Worm (Caenorhabditis elegans) whole organism, L4 larva: ENCODE measurements around the gene nlp-51.

ENCODE experiments used
- F10B5.3 ChIP-seq: sonication (generic microtip); optimal IDR thresholded peaks from 2 replicates; lab custom pipeline; 2016; ENCODE audit warnings: mild to moderate bottlenecking, missing genetic modification characterization, missing compliant biosample characterization
- F26F4.8 ChIP-seq: fragments of 200-800 bp; sonication (Bioruptor generic); conservative IDR thresholded peaks from 2 replicates; pipeline ENCODE4 v1.3.6; 2022; ENCODE audit warnings: missing genetic modification characterization, missing compliant biosample characterization
- T20F7.1 ChIP-seq: fragments of 200-800 bp; sonication (Bioruptor generic); optimal IDR thresholded peaks from 2 replicates; lab custom pipeline; 2018; ENCODE audit warnings: mild to moderate bottlenecking, missing genetic modification characterization, missing compliant biosample characterization
- Y48G9A.11 ChIP-seq: fragments of 200-800 bp; sonication (Bioruptor generic); IDR thresholded peaks from 2 replicates; pipeline ENCODE4 v1.3.6; 2022; ENCODE audit warnings: missing genetic modification reagents, missing genetic modification characterization, missing compliant biosample characterization
- Y75B8A.6 ChIP-seq: fragments of 200-800 bp; sonication (Bioruptor generic); IDR thresholded peaks from 2 replicates; pipeline ENCODE4 v1.3.6; 2022; ENCODE audit warnings: missing genetic modification reagents, missing genetic modification characterization, missing compliant biosample characterization
- ZK546.5 ChIP-seq, 2 experiments: sonication (generic microtip); optimal IDR thresholded peaks; 2 replicates each; lab custom pipeline; 2017; ENCODE audit warnings: missing biosample characterization in 2 of 2, missing genetic modification characterization in 2 of 2
- aly-2 ChIP-seq: sonication (generic microtip); optimal IDR thresholded peaks from 2 replicates; lab custom pipeline; 2018; ENCODE audit warnings: missing biosample characterization, missing genetic modification characterization
- attf-4 ChIP-seq: sonication (generic microtip); optimal IDR thresholded peaks from 3 replicates; lab custom pipeline; 2017; ENCODE audit warnings: missing biosample characterization, missing genetic modification characterization
- ceh-20 ChIP-seq: fragments of 200-800 bp; sonication (Bioruptor generic); IDR thresholded peaks from 2 replicates; pipeline ENCODE4 v1.3.6; 2022; ENCODE audit warnings: missing genetic modification reagents, missing genetic modification characterization, missing compliant biosample characterization
- ceh-28 ChIP-seq: fragments of 150-350 bp; optimal IDR thresholded peaks from 2 replicates; lab custom pipeline; 2014; ENCODE audit warnings: missing biosample characterization, missing genetic modification reagents, missing genetic modification characterization
- ceh-32 ChIP-seq: sonication (generic microtip); optimal IDR thresholded peaks from 2 replicates; lab custom pipeline; 2016; ENCODE audit warnings: mild to moderate bottlenecking, missing genetic modification characterization, missing compliant biosample characterization; ENCODE audit not compliant: poor library complexity
- ceh-44 ChIP-seq: fragments of 200-800 bp; sonication (Bioruptor generic); IDR thresholded peaks from 2 replicates; pipeline ENCODE4 v1.3.6; 2022; ENCODE audit warnings: missing genetic modification reagents, missing genetic modification characterization, missing compliant biosample characterization
- ceh-62 ChIP-seq: sonication (generic microtip); optimal IDR thresholded peaks from 2 replicates; lab custom pipeline; 2017; ENCODE audit warnings: missing biosample characterization, missing genetic modification characterization
- ces-1 ChIP-seq: fragments of 150-350 bp; sonication (generic microtip); optimal IDR thresholded peaks from 4 replicates; lab custom pipeline; 2014; ENCODE audit warnings: missing biosample characterization, missing genetic modification reagents, missing genetic modification characterization
- daf-16 ChIP-seq, 3 experiments: sonication (generic microtip); optimal IDR thresholded peaks; 2 replicates each; lab custom pipeline; 2016 to 2017; ENCODE audit warnings: missing genetic modification characterization in 3 of 3, missing genetic modification reagents in 3 of 3, mild to moderate bottlenecking in 2 of 3, missing compliant biosample characterization in 2 of 3, missing biosample characterization in 1 of 3, moderate library complexity in 1 of 3
- daf-8 ChIP-seq: fragments of 200-800 bp; sonication (Bioruptor generic); IDR thresholded peaks from 2 replicates; pipeline ENCODE4 v1.3.6; 2022; ENCODE audit warnings: missing genetic modification characterization, missing compliant biosample characterization
- dmd-9 ChIP-seq: fragments of 200-800 bp; sonication (Bioruptor generic); IDR thresholded peaks from 2 replicates; pipeline ENCODE4 v1.3.6; 2022; ENCODE audit warnings: missing genetic modification reagents, missing genetic modification characterization, missing compliant biosample characterization
- egl-43 ChIP-seq: fragments of 200-800 bp; sonication (Bioruptor generic); IDR thresholded peaks from 2 replicates; pipeline ENCODE4 v1.3.6; 2022; ENCODE audit warnings: missing genetic modification reagents, missing genetic modification characterization, missing compliant biosample characterization
- fos-1 ChIP-seq: fragments of 150-350 bp; optimal IDR thresholded peaks from 2 replicates; lab custom pipeline; 2014; ENCODE audit warnings: missing biosample characterization, missing genetic modification characterization
- gei-8 ChIP-seq: fragments of 200-800 bp; sonication (Bioruptor generic); optimal IDR thresholded peaks from 2 replicates; lab custom pipeline; 2018; ENCODE audit warnings: mild to moderate bottlenecking, missing genetic modification characterization, missing compliant biosample characterization
- hlh-30 ChIP-seq: sonication (generic microtip); optimal IDR thresholded peaks from 2 replicates; lab custom pipeline; 2017; ENCODE audit warnings: antibody characterized with exemption, mild to moderate bottlenecking, missing genetic modification characterization, missing compliant biosample characterization; ENCODE audit not compliant: insufficient read depth
- hmg-1.1 ChIP-seq: fragments of 200-800 bp; sonication (Bioruptor generic); IDR thresholded peaks from 2 replicates; pipeline ENCODE4 v1.3.6; 2022; ENCODE audit warnings: missing genetic modification reagents, missing genetic modification characterization, missing compliant biosample characterization
- lim-7 ChIP-seq: fragments of 200-800 bp; sonication (Bioruptor generic); IDR thresholded peaks from 2 replicates; pipeline ENCODE4 v1.3.6; 2022; ENCODE audit warnings: missing genetic modification characterization, missing compliant biosample characterization
- lin-1 ChIP-seq: fragments of 200-800 bp; sonication (Bioruptor generic); IDR thresholded peaks from 2 replicates; pipeline ENCODE4 v1.3.6; 2022; ENCODE audit warnings: missing genetic modification reagents, missing genetic modification characterization, missing compliant biosample characterization
- lin-29 ChIP-seq: fragments of 200-800 bp; sonication (Bioruptor generic); IDR thresholded peaks from 2 replicates; pipeline ENCODE4 v1.3.6; 2022; ENCODE audit warnings: missing genetic modification reagents, missing genetic modification characterization, missing compliant biosample characterization
- lin-39 ChIP-seq: fragments of 150-350 bp; optimal IDR thresholded peaks from 2 replicates; lab custom pipeline; 2014; ENCODE audit warnings: missing biosample characterization, missing genetic modification reagents, missing genetic modification characterization
- lir-3 ChIP-seq: sonication (generic microtip); optimal IDR thresholded peaks from 2 replicates; lab custom pipeline; 2016; ENCODE audit warnings: mild to moderate bottlenecking, missing genetic modification characterization, missing compliant biosample characterization
- madf-5 ChIP-seq, 2 experiments: fragments of 200-800 bp; sonication (Bioruptor generic); IDR thresholded peaks; 2 replicates each; pipeline ENCODE4 v1.3.6; 2022; ENCODE audit warnings: missing compliant biosample characterization in 2 of 2, missing genetic modification characterization in 2 of 2
- mdl-1 ChIP-seq, 2 experiments: fragments of 150-350 bp in 1 of 2; sonication (generic microtip) in 1 of 2; optimal IDR thresholded peaks; 2 replicates each; lab custom pipeline; 2014 to 2017; ENCODE audit warnings: missing biosample characterization in 2 of 2, missing genetic modification characterization in 2 of 2
- mdt-29 ChIP-seq: fragments of 200-800 bp; sonication (Bioruptor generic); IDR thresholded peaks from 2 replicates; pipeline ENCODE4 v1.3.6; 2022; ENCODE audit warnings: missing genetic modification reagents, missing genetic modification characterization, missing compliant biosample characterization
- nhr-102 ChIP-seq: sonication (generic microtip); optimal IDR thresholded peaks from 2 replicates; lab custom pipeline; 2016; ENCODE audit warnings: mild to moderate bottlenecking, missing genetic modification characterization, moderate library complexity, missing compliant biosample characterization
- nhr-111 ChIP-seq: fragments of 200-800 bp; sonication (Bioruptor generic); optimal IDR thresholded peaks from 2 replicates; lab custom pipeline; 2018; ENCODE audit warnings: mild to moderate bottlenecking, missing genetic modification characterization, missing compliant biosample characterization
- nhr-237 ChIP-seq: sonication (generic microtip); optimal IDR thresholded peaks from 2 replicates; lab custom pipeline; 2017; ENCODE audit warnings: missing biosample characterization, missing genetic modification characterization
- nhr-25 ChIP-seq: sonication (generic microtip); optimal IDR thresholded peaks from 2 replicates; lab custom pipeline; 2017; ENCODE audit warnings: missing genetic modification characterization, mild to moderate bottlenecking, missing compliant biosample characterization, antibody characterized with exemption, moderate library complexity, borderline replicate concordance; ENCODE audit not compliant: insufficient read depth
- nhr-28 ChIP-seq: fragments of 150-350 bp; optimal IDR thresholded peaks from 2 replicates; lab custom pipeline; 2014; ENCODE audit warnings: missing biosample characterization, missing genetic modification characterization
- nhr-41 ChIP-seq: fragments of 200-800 bp; sonication (Bioruptor generic); IDR thresholded peaks from 2 replicates; pipeline ENCODE4 v1.3.6; 2022; ENCODE audit warnings: missing genetic modification reagents, missing genetic modification characterization, missing compliant biosample characterization
- nhr-48 ChIP-seq: sonication (generic microtip); optimal IDR thresholded peaks from 2 replicates; lab custom pipeline; 2016; ENCODE audit warnings: mild to moderate bottlenecking, missing genetic modification characterization, missing compliant biosample characterization
- php-3 ChIP-seq: fragments of 200-800 bp; sonication (Bioruptor generic); IDR thresholded peaks from 2 replicates; pipeline ENCODE4 v1.3.6; 2022; ENCODE audit warnings: missing genetic modification reagents, missing genetic modification characterization, missing compliant biosample characterization
- saeg-2 ChIP-seq: fragments of 200-800 bp; sonication (Bioruptor generic); IDR thresholded peaks from 2 replicates; pipeline ENCODE4 v1.3.6; 2022; ENCODE audit warnings: missing genetic modification reagents, missing genetic modification characterization, missing compliant biosample characterization
- skn-1 ChIP-seq: fragments of 150-350 bp; optimal IDR thresholded peaks from 2 replicates; lab custom pipeline; 2014; ENCODE audit warnings: missing biosample characterization, missing genetic modification characterization
- spr-3 ChIP-seq: fragments of 200-800 bp; sonication (Bioruptor generic); optimal IDR thresholded peaks from 2 replicates; lab custom pipeline; 2018; ENCODE audit warnings: mild to moderate bottlenecking, missing genetic modification characterization, missing compliant biosample characterization
- tra-1 ChIP-seq: fragments of 200-800 bp; sonication (Bioruptor generic); IDR thresholded peaks from 2 replicates; pipeline ENCODE4 v1.3.6; 2022; ENCODE audit warnings: missing genetic modification reagents, missing genetic modification characterization, missing compliant biosample characterization
- unc-39 ChIP-seq: sonication (generic microtip); optimal IDR thresholded peaks from 2 replicates; lab custom pipeline; 2017; ENCODE audit warnings: missing biosample characterization, missing genetic modification characterization
- unc-62 ChIP-seq, 3 experiments: fragments of 150-350 bp in 1 of 3; sonication (generic microtip); optimal IDR thresholded peaks in 2 of 3; peaks in 1 of 3; 1 replicate in 1 of 3; 2 replicates in 2 of 3; lab custom pipeline; 2014 to 2017; ENCODE audit warnings: missing biosample characterization in 3 of 3, missing genetic modification characterization in 3 of 3, missing genetic modification reagents in 3 of 3, missing genotype in 1 of 3
- vab-7 ChIP-seq: fragments of 200-800 bp; sonication (Bioruptor generic); IDR thresholded peaks from 2 replicates; pipeline ENCODE4 v1.3.6; 2022; ENCODE audit warnings: missing genetic modification reagents, missing genetic modification characterization, missing compliant biosample characterization
- zag-1 ChIP-seq: fragments of 150-350 bp; optimal IDR thresholded peaks from 2 replicates; lab custom pipeline; 2014; ENCODE audit warnings: missing biosample characterization, missing genetic modification characterization
- zip-2 ChIP-seq: fragments of 150-350 bp; optimal IDR thresholded peaks from 2 replicates; lab custom pipeline; 2014; ENCODE audit warnings: missing biosample characterization, missing genetic modification characterization
- ztf-11 ChIP-seq: fragments of 150-350 bp; optimal IDR thresholded peaks from 2 replicates; lab custom pipeline; 2014; ENCODE audit warnings: missing biosample characterization, missing genetic modification characterization
- ztf-7 ChIP-seq: fragments of 150-350 bp; optimal IDR thresholded peaks from 2 replicates; lab custom pipeline; 2014; ENCODE audit warnings: missing biosample characterization, missing genetic modification characterization

The nlp-51 gene

ce11 chrII:11333846-11334638, 14.6 kb upstream of the nlp-51 start (continued):
- no peak for TF ChIP-seq nhr-237 (tag; lab: Kevin White, UChicago)
- no peak for TF ChIP-seq ceh-28
- peak; percentile 8; the same call in 1 of the 2 replicates for TF ChIP-seq mdt-29
- TF ChIP-seq ztf-7, result no peak
- peak; percentile 10 for TF ChIP-seq nhr-28 (tag; lab: Kevin White, UChicago)
- TF ChIP-seq madf-5 (GFP tag; IDR thresholded peaks at IDR 0.05; lab: Robert Waterston, UW), result no peak
- TF ChIP-seq lin-39 (tag; lab: Kevin White, UChicago), result no peak
- no peak for TF ChIP-seq hmg-1.1
- TF ChIP-seq T20F7.1 (GFP tag; lab: Kevin White, UChicago), result no peak
- TF ChIP-seq vab-7, result peak; percentile 64
- no peak for TF ChIP-seq spr-3 (GFP tag; lab: Kevin White, UChicago)
- TF ChIP-seq nhr-102, result no peak
- TF ChIP-seq tra-1 (GFP tag; lab: Robert Waterston, UW), result peak; percentile 48; the same call in 1 of the 2 replicates
- TF ChIP-seq nhr-25 (tag; lab: Kevin White, UChicago), result no peak
- no peak for TF ChIP-seq F10B5.3 (tag; lab: Kevin White, UChicago)
- peak; percentile 31; the same call in 1 of the 2 replicates for TF ChIP-seq php-3 (GFP tag; lab: Robert Waterston, UW)
- no peak for TF ChIP-seq nhr-41 (GFP tag; lab: Robert Waterston, UW)
- no peak for TF ChIP-seq lin-29 (GFP tag; lab: Robert Waterston, UW)
- no peak for TF ChIP-seq lir-3
- no peak for TF ChIP-seq nhr-111 (GFP tag; lab: Kevin White, UChicago)
- TF ChIP-seq unc-62 (GFP tag; optimal IDR thresholded peaks at IDR 0.05 in 1 of 2; lab: Kevin White, UChicago), result peak in 1 of 2 experiments; percentile 90
- no peak for TF ChIP-seq unc-62 (tag; optimal IDR thresholded peaks at IDR 0.05; lab: Kevin White, UChicago)
- no peak for TF ChIP-seq Y75B8A.6 (GFP tag; lab: Robert Waterston, UW)
- peak; percentile 75 for TF ChIP-seq egl-43 (GFP tag; lab: Robert Waterston, UW)
- TF ChIP-seq hlh-30 (tag; lab: Kevin White, UChicago), result peak; percentile 28
- no peak for TF ChIP-seq nhr-48 (tag; lab: Kevin White, UChicago)
- TF ChIP-seq ztf-11 (tag; lab: Kevin White, UChicago), result no peak
- no peak for TF ChIP-seq ceh-20 (GFP tag; lab: Robert Waterston, UW)
- no peak for TF ChIP-seq lin-1
- TF ChIP-seq saeg-2 (GFP tag; lab: Robert Waterston, UW), result peak; percentile 39; the same call in 1 of the 2 replicates
- peak; percentile 45; the same call in 1 of the 2 replicates for TF ChIP-seq Y48G9A.11 (GFP tag; lab: Robert Waterston, UW)
- no peak for TF ChIP-seq fos-1 (tag; lab: Kevin White, UChicago)
- TF ChIP-seq attf-4 (tag; lab: Kevin White, UChicago), result no peak
- TF ChIP-seq F26F4.8 (GFP tag; lab: Robert Waterston, UW), result no peak
- TF ChIP-seq aly-2 (tag; lab: Kevin White, UChicago), result no peak
- TF ChIP-seq zip-2, result no peak
- no peak for TF ChIP-seq daf-8 (GFP tag; lab: Robert Waterston, UW)
- TF ChIP-seq ceh-62 (tag; lab: Kevin White, UChicago), result no peak
- TF ChIP-seq gei-8 (GFP tag; lab: Kevin White, UChicago), result no peak
- TF ChIP-seq lim-7 (GFP tag; lab: Robert Waterston, UW), result peak; percentile 80
- TF ChIP-seq unc-39 (tag; lab: Kevin White, UChicago), result no peak
- TF ChIP-seq dmd-9 (GFP tag; lab: Robert Waterston, UW), result no peak
- no peak for TF ChIP-seq ceh-44 (GFP tag; lab: Robert Waterston, UW)
- TF ChIP-seq ZK546.5 (tag; optimal IDR thresholded peaks at IDR 0.05; lab: Kevin White, UChicago), result no peak
- no peak for TF ChIP-seq ces-1 (GFP tag; lab: Kevin White, UChicago)
- no peak for TF ChIP-seq skn-1 (tag; lab: Kevin White, UChicago)
- peak in 1 of 2 experiments; percentile 25 for TF ChIP-seq mdl-1 (tag; optimal IDR thresholded peaks at IDR 0.05; lab: Kevin White, UChicago)
- no peak for TF ChIP-seq daf-16 (GFP tag; optimal IDR thresholded peaks at IDR 0.05; lab: Kevin White, UChicago)
- peak; percentile 41 for TF ChIP-seq daf-16 (tag; optimal IDR thresholded peaks at IDR 0.05; lab: Kevin White, UChicago)
- no peak for TF ChIP-seq zag-1 (tag; lab: Kevin White, UChicago)
- TF ChIP-seq ceh-32, result no peak
